Worm (Caenorhabditis elegans) whole organism, L1 larva: Measurements from ENCODE around the gene F01D4.8.

ENCODE experiments used
- C04F5.9 ChIP-seq: sonication (generic microtip); optimal IDR thresholded peaks from 2 replicates; lab custom pipeline; 2016; ENCODE audit warnings: missing genetic modification characterization, missing compliant biosample characterization
- F16B12.6 ChIP-seq: fragments of 150-350 bp; optimal IDR thresholded peaks from 2 replicates; lab custom pipeline; 2014; ENCODE audit warnings: missing biosample characterization, missing genetic modification characterization
- aha-1 ChIP-seq: fragments of 150-350 bp; optimal IDR thresholded peaks from 2 replicates; lab custom pipeline; 2014; ENCODE audit warnings: missing biosample characterization, missing genetic modification characterization
- alr-1 ChIP-seq: fragments of 200-800 bp; sonication (Bioruptor generic); optimal IDR thresholded peaks from 2 replicates; lab custom pipeline; 2018; ENCODE audit warnings: borderline replicate concordance, mild to moderate bottlenecking, missing genetic modification characterization, missing compliant biosample characterization
- aly-2 ChIP-seq: fragments of 150-350 bp; optimal IDR thresholded peaks from 2 replicates; lab custom pipeline; 2014; ENCODE audit warnings: missing biosample characterization, missing genetic modification characterization
- ama-1 ChIP-seq: fragments of 150-350 bp; optimal IDR thresholded peaks from 2 replicates; lab custom pipeline; 2014
- blmp-1 ChIP-seq: fragments of 150-350 bp; optimal IDR thresholded peaks from 2 replicates; lab custom pipeline; 2014; ENCODE audit warnings: missing biosample characterization, missing genetic modification characterization
- ces-1 ChIP-seq: fragments of 150-350 bp; optimal IDR thresholded peaks from 2 replicates; lab custom pipeline; 2014; ENCODE audit warnings: missing biosample characterization, missing genetic modification reagents, missing genetic modification characterization
- egl-27 ChIP-seq, 2 experiments: fragments of 150-350 bp in 1 of 2; sonication (generic microtip); optimal IDR thresholded peaks; 3 replicates each; lab custom pipeline; 2017 to 2018; ENCODE audit warnings: missing biosample characterization in 2 of 2, missing genetic modification characterization in 2 of 2, missing genetic modification reagents in 2 of 2
- elt-2 ChIP-seq: sonication (generic microtip); optimal IDR thresholded peaks from 2 replicates; lab custom pipeline; 2016; ENCODE audit warnings: missing genetic modification characterization, mild to moderate bottlenecking, inconsistent platforms, missing compliant biosample characterization, missing genetic modification reagents
- ets-5 ChIP-seq: fragments of 200-800 bp; sonication (Bioruptor generic); IDR thresholded peaks from 2 replicates; pipeline ENCODE4 v1.3.6; 2022; ENCODE audit warnings: missing genetic modification characterization, missing compliant biosample characterization
- fkh-10 ChIP-seq: sonication (generic microtip); optimal IDR thresholded peaks from 2 replicates; lab custom pipeline; 2017; ENCODE audit warnings: missing biosample characterization, missing genetic modification reagents, missing genetic modification characterization
- fos-1 ChIP-seq: fragments of 150-350 bp; optimal IDR thresholded peaks from 2 replicates; lab custom pipeline; 2014; ENCODE audit warnings: missing biosample characterization, missing genetic modification characterization
- jun-1 ChIP-seq: fragments of 150-350 bp; optimal IDR thresholded peaks from 2 replicates; lab custom pipeline; 2014; ENCODE audit warnings: missing biosample characterization, missing genetic modification reagents, missing genetic modification characterization
- lin-13 ChIP-seq: fragments of 150-350 bp; optimal IDR thresholded peaks from 2 replicates; lab custom pipeline; 2014; ENCODE audit warnings: missing biosample characterization, missing genetic modification reagents, missing genetic modification characterization
- lin-39 ChIP-seq: fragments of 150-350 bp; optimal IDR thresholded peaks from 2 replicates; lab custom pipeline; 2014; ENCODE audit warnings: missing biosample characterization, missing genetic modification reagents, missing genetic modification characterization
- lsy-2 ChIP-seq, 2 experiments: fragments of 150-350 bp; optimal IDR thresholded peaks; 2 replicates each; lab custom pipeline; 2014; ENCODE audit warnings: missing biosample characterization in 2 of 2, missing genetic modification characterization in 2 of 2
- mef-2 ChIP-seq: fragments of 150-350 bp; optimal IDR thresholded peaks from 2 replicates; lab custom pipeline; 2014; ENCODE audit warnings: missing biosample characterization, missing genetic modification characterization
- nhr-47 ChIP-seq: sonication (generic microtip); optimal IDR thresholded peaks from 2 replicates; lab custom pipeline; 2016; ENCODE audit warnings: mild to moderate bottlenecking, missing genetic modification characterization, moderate library complexity, missing compliant biosample characterization
- nhr-77 ChIP-seq: fragments of 150-350 bp; optimal IDR thresholded peaks from 2 replicates; lab custom pipeline; 2014; ENCODE audit warnings: missing biosample characterization, missing genetic modification characterization
- nhr-85 ChIP-seq: sonication (generic microtip); peaks from one replicate; lab custom pipeline; 2016; ENCODE audit warnings: missing genetic modification characterization, inconsistent platforms, missing compliant biosample characterization
- pag-3 ChIP-seq: sonication (generic microtip); optimal IDR thresholded peaks from 2 replicates; lab custom pipeline; 2017; ENCODE audit warnings: missing genetic modification characterization, mild to moderate bottlenecking, missing compliant biosample characterization, antibody characterized with exemption, borderline replicate concordance; ENCODE audit not compliant: insufficient read depth
- pqm-1 ChIP-seq: sonication (generic microtip); optimal IDR thresholded peaks from 3 replicates; lab custom pipeline; 2017; ENCODE audit warnings: missing biosample characterization, missing genetic modification characterization
- rnt-1 ChIP-seq: sonication (generic microtip); optimal IDR thresholded peaks from 2 replicates; lab custom pipeline; 2016; ENCODE audit warnings: mild to moderate bottlenecking, missing genetic modification characterization, moderate library complexity, missing compliant biosample characterization
- skn-1 ChIP-seq: fragments of 150-350 bp; optimal IDR thresholded peaks from 2 replicates; lab custom pipeline; 2014; ENCODE audit warnings: missing biosample characterization, missing genetic modification characterization
- sup-37 ChIP-seq: fragments of 200-800 bp; sonication (Bioruptor generic); optimal IDR thresholded peaks from 2 replicates; lab custom pipeline; 2018; ENCODE audit warnings: mild to moderate bottlenecking, missing genetic modification characterization, missing compliant biosample characterization
- swsn-7 ChIP-seq: sonication (generic microtip); optimal IDR thresholded peaks from 2 replicates; lab custom pipeline; 2016; ENCODE audit warnings: missing genetic modification characterization, missing compliant biosample characterization
- tbx-2 ChIP-seq: sonication (generic microtip); optimal IDR thresholded peaks from 2 replicates; lab custom pipeline; 2016; ENCODE audit warnings: missing genetic modification characterization, missing compliant biosample characterization
- tlp-1 ChIP-seq: fragments of 150-350 bp; optimal IDR thresholded peaks from 2 replicates; lab custom pipeline; 2014; ENCODE audit warnings: missing biosample characterization, missing genetic modification characterization
- unc-62 ChIP-seq: fragments of 150-350 bp; optimal IDR thresholded peaks from 2 replicates; lab custom pipeline; 2014; ENCODE audit warnings: missing biosample characterization, missing genetic modification reagents, missing genetic modification characterization
- unc-86 ChIP-seq: sonication (generic microtip); optimal IDR thresholded peaks from 2 replicates; lab custom pipeline; 2016; ENCODE audit warnings: missing genetic modification characterization, missing compliant biosample characterization
- vab-15 ChIP-seq: sonication (generic microtip); optimal IDR thresholded peaks from 2 replicates; lab custom pipeline; 2017; ENCODE audit warnings: missing genotype, mild to moderate bottlenecking, missing genetic modification characterization, missing compliant biosample characterization
- xbp-1 ChIP-seq: sonication (generic microtip); optimal IDR thresholded peaks from 2 replicates; lab custom pipeline; 2016; ENCODE audit warnings: missing genetic modification characterization, missing compliant biosample characterization
- ztf-11 ChIP-seq, 2 experiments: sonication (generic microtip); optimal IDR thresholded peaks; 2 replicates each; lab custom pipeline; 2016 to 2017; ENCODE audit warnings: missing genetic modification characterization in 2 of 2, missing biosample characterization in 1 of 2, missing compliant biosample characterization in 1 of 2

F01D4.8 gene

DNA sequence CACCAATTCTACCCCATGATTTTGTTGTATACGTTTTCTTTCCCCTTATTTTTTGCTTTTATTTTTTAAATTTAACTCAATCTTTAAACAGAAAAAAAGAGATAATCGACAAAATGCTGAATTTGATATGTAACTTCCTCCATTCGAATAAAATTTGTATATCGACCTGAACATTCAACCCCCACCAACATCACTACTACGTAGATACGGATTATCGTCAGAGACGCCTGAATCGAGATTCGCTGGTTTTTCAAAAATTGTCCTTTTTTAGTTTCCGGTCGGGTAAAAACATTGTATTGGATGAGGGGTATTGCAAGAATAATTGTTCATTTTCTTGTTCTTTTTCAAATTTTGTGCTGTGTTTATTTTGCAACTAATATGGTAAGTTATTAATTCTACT, 19.6 kb upstream of the F01D4.8 start, which contains the start of gene bgnt-1.1:
bgnt-1.1 (plus strand) TSS at position 301 of the 400 bp plus-strand sequence.
- TF ChIP-seq lin-39 (tag; lab: Kevin White, UChicago) (no peak), alr-1 (tag; lab: Kevin White, UChicago) (no peak), sup-37 (GFP tag; lab: Kevin White, UChicago) (no peak), jun-1 (no peak), unc-86 (tag; lab: Kevin White, UChicago) (no peak), egl-27 (tag; optimal IDR thresholded peaks at IDR 0.05; lab: Kevin White, UChicago) (no peak), xbp-1 (no peak), fos-1 (tag; lab: Kevin White, UChicago) (no peak), skn-1 (tag; lab: Kevin White, UChicago) (no peak)

DNA sequence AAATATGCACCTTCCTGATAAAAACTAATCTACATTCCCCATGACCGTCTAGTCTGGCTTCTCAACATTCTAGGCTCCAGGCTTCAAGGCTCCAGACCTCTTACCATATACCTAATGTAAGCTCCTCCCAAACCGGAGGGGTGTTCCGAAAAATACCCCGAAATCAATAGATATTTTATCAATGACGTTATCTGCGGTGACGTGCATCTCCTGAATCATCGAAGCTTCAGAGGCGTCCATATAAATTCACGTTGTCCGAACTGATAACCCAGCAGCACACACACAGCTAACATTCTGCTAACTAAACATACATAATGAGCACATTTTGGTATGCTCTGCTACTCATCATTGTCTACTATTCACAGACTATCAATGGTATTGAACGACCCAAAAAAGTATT, 16.6 kb upstream of the F01D4.8 start, which contains the start of gene ugt-44:
ugt-44 (plus strand) TSS at position 248 of the 400 bp plus-strand sequence.
- TF ChIP-seq nhr-85 (tag; lab: Kevin White, UChicago) (no peak), elt-2 (peak; percentile 74)

DNA sequence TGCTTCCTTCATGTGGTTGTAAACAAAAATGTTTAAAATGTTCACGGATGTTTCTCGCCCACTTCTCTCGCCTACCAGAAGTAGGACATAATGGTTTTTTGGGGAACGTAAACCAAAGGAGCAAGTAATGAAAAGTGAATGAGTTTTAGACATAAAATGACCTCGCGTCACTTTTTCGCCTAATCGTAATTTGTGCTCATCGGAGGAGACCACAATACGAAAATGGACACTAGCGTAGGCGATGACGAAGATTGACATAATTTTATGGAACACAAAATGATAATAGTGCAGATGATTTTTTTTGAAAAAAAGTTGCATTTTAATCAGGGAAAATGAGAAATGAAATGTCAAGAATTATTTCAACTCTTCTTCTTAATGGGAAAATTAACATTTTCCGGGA, 15.8 kb upstream of the F01D4.8 start:
- TF ChIP-seq aly-2 (no peak), F16B12.6 (no peak), unc-86 (tag; lab: Kevin White, UChicago) (no peak), tbx-2 (tag; lab: Kevin White, UChicago) (no peak), ces-1 (GFP tag; lab: Kevin White, UChicago) (no peak)
- TF ChIP-seq, all 84 proteins: peak for 0

DNA sequence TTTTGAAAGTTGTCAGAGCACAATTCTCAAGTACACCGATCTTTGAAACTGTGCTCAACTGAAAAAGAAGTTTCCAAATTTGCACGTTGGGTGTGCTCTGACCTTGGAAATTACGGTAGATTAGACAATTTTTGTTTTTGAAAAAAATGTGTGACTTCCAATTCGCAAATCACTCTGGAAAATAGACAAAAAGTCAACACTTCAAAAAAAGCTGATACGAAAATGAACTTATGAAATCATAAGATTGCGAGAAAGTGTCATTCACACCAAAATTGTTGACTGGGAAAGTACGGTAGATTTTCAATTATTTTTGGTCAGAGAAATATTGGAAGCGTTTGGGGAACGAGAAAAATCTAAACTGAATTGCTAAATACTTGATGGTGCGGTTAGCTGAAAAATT, 14.4 kb upstream of the F01D4.8 start:
- TF ChIP-seq mef-2 (tag; lab: Kevin White, UChicago) (no peak), C04F5.9 (tag; lab: Kevin White, UChicago) (no peak), pag-3 (no peak), ztf-11 (tag; optimal IDR thresholded peaks at IDR 0.05; lab: Kevin White, UChicago) (no peak), pqm-1 (tag; lab: Kevin White, UChicago) (no peak), nhr-47 (tag; lab: Kevin White, UChicago) (no peak), F16B12.6 (no peak), ets-5 (no peak), unc-62 (no peak)
- TF ChIP-seq, all 84 proteins: peak for 0

DNA sequence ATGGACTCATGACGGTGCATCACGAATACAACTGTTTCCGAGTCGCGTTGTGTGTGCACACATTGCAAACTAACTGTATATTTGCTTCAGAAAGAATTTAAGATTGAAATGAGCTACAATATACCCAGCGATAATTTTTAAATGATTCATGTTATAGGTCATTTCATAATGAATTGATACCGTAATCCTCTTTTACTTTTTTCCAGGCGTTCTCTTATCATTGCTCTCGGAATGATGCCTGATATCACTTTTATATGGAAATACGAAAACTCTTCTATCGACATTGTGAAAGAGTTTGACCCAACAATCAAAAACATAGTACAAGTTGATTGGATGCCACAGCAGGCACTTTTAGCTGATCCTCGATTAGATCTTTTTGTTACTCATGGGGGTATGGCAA, 13.5 kb upstream of the F01D4.8 start:
- peak in 1 of 2 experiments; percentile 19 for TF ChIP-seq lsy-2 (tag; optimal IDR thresholded peaks at IDR 0.05; lab: Kevin White, UChicago)
- TF ChIP-seq elt-2, result peak; percentile 6
- TF ChIP-seq tlp-1, result no peak

DNA sequence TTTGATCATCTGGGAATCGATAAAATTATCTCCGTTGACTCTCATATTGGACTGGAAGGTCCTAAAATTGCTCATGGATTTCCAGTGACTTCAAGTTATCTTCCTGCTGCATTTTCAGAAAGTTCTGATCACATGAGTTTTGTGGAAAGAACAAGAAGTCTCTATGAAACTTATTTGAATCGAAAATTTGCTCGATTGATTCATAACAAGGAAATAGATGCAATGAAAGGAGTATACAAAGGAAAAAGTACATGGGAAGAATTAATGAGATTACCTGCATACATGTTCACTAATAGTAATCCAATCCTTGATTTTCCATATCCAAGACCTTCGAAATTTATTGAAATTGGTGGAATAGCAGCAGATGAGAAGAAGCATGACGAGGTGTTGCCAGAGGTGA, 12.9 kb upstream of the F01D4.8 start:
- no peak for TF ChIP-seq blmp-1 (tag; lab: Kevin White, UChicago)
- no peak for TF ChIP-seq aha-1 (tag; lab: Kevin White, UChicago)
- no peak for TF ChIP-seq pag-3
- TF ChIP-seq swsn-7 (tag; lab: Kevin White, UChicago), result no peak
- no peak for TF ChIP-seq ama-1 (lab: Kevin White, UChicago)
- TF ChIP-seq unc-86 (tag; lab: Kevin White, UChicago), result no peak
- no peak for TF ChIP-seq lin-13 (GFP tag; lab: Kevin White, UChicago)
- no peak for TF ChIP-seq fkh-10 (GFP tag; lab: Kevin White, UChicago)
- no peak for TF ChIP-seq jun-1
- TF ChIP-seq rnt-1 (tag; lab: Kevin White, UChicago), result no peak
- no peak for TF ChIP-seq vab-15
- no peak for TF ChIP-seq nhr-77 (tag; lab: Kevin White, UChicago)
- no peak for TF ChIP-seq nhr-85 (tag; lab: Kevin White, UChicago)
- no peak for TF ChIP-seq alr-1 (tag; lab: Kevin White, UChicago)
